Worm (Caenorhabditis elegans) whole organism, midembryonic: ENCODE data around the gene ZK418.11.

Experiments used
- flt-1 ChIP-seq: fragments of 200-800 bp; sonication (Bioruptor generic); IDR thresholded peaks from 2 replicates; pipeline ENCODE4 v1.3.6; 2022; ENCODE audit warnings: missing genetic modification characterization, missing compliant biosample characterization
- med-1 ChIP-seq: sonication (generic microtip); optimal IDR thresholded peaks from 2 replicates; lab custom pipeline; 2017; ENCODE audit warnings: missing genetic modification characterization, mild to moderate bottlenecking, missing compliant biosample characterization, antibody characterized with exemption, missing genetic modification reagents; ENCODE audit not compliant: insufficient read depth
- ref-1 ChIP-seq: fragments of 200-800 bp; sonication (Bioruptor generic); conservative IDR thresholded peaks from 2 replicates; pipeline ENCODE4 v1.3.6; 2022; ENCODE audit warnings: missing genetic modification reagents, missing genetic modification characterization, missing compliant biosample characterization
- tab-1 ChIP-seq: fragments of 200-800 bp; sonication (Bioruptor generic); IDR thresholded peaks from 2 replicates; pipeline ENCODE4 v1.3.6; 2022; ENCODE audit warnings: missing genetic modification characterization, missing compliant biosample characterization
- ztf-23 ChIP-seq: fragments of 200-800 bp; sonication (Bioruptor generic); IDR thresholded peaks from 2 replicates; pipeline ENCODE4 v1.3.6; 2022; ENCODE audit warnings: missing genetic modification reagents, missing genetic modification characterization, missing compliant biosample characterization

- no peak for TF ChIP-seq med-1 (GFP tag; lab: Kevin White, UChicago)
- no peak for TF ChIP-seq ref-1
- no peak for TF ChIP-seq tab-1 (GFP tag; lab: Robert Waterston, UW)
- no peak for TF ChIP-seq flt-1 (GFP tag; lab: Robert Waterston, UW)
- TF ChIP-seq ztf-23 (GFP tag; lab: Robert Waterston, UW): no peak
Observed at ce11 chrIII:7067385-7067896, 32.6 kb upstream of the ZK418.11 start, which contains the start of gene ger-1.
